Worm (Caenorhabditis elegans): ENCODE results near the gene W06G6.9.

The W06G6.9 gene

DNA sequence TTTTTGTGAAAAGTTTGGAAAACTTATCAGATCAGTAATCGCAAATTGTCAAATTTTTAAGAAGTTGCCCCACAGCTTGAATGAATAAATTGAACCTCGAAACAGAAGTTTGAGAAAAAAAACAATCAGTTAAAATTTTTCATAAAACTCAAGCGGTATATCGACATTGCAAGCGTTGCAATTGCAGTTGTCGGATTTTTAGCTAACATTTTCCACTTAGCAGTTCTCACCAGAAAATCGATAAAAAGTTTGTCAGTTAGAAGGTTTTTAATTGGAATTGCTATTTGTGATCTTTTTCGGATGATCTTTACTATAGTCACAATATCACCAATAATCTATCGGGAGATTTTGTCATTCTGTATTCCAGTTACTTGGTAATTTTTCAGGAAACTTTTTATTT is 39.5 kb upstream of the W06G6.9 start, which contains the start of gene srw-43:
Gene srw-43, plus strand, starts transcription at position 301 of the 400 bp plus-strand sequence.
- TF ChIP-seq bed-3 (GFP tag; optimal IDR thresholded peaks at IDR 0.05) = no peak

DNA sequence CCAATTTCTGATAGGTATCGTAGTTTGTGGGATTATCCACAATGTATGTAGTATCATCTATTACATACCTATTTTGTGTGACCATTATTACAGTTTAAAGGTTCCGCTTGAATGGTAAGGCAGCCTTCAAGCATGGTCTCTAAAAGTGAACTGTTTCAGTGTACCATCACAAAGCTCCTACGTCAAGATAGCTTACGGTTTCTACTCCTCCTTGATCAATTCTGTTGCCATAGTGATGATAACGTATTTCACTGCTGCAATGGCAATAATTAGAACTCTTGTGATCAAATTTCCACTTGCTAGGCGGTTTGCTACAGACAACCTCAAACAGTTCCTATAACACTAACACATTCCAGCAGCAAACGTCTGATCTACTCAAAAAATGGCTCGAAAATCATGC is 37.1 kb upstream of the W06G6.9 start:
- TF ChIP-seq unc-120 (tag; optimal IDR thresholded peaks at IDR 0.05; ENCODE audit: poor library complexity, severe bottlenecking) (no peak), sem-2 (GFP tag; optimal IDR thresholded peaks at IDR 0.05) (no peak), unc-62 (GFP tag; optimal IDR thresholded peaks at IDR 0.05) (no peak), pha-4 (tag; optimal IDR thresholded peaks at IDR 0.05) (no peak), mls-2 (tag; optimal IDR thresholded peaks at IDR 0.05) (no peak), bed-3 (GFP tag; optimal IDR thresholded peaks at IDR 0.05) (no peak), nhr-28 (tag; optimal IDR thresholded peaks at IDR 0.05) (no peak), sptf-1 (tag; optimal IDR thresholded peaks at IDR 0.05) (no peak), ceh-39 (tag; optimal IDR thresholded peaks at IDR 0.05) (no peak), mep-1 (tag; optimal IDR thresholded peaks at IDR 0.05) (no peak), drap-1 (GFP tag; optimal IDR thresholded peaks at IDR 0.05) (no peak), lsy-2 (tag; optimal IDR thresholded peaks at IDR 0.05) (no peak), cnd-1 (tag; optimal IDR thresholded peaks at IDR 0.05) (no peak), snpc-4 (tag; optimal IDR thresholded peaks at IDR 0.05) (no peak), nhr-76 (tag; optimal IDR thresholded peaks at IDR 0.05) (no peak), M03D4.4 (tag; optimal IDR thresholded peaks at IDR 0.05) (no peak), ceh-83 (GFP tag; optimal IDR thresholded peaks at IDR 0.05) (no peak), ztf-11 (tag; optimal IDR thresholded peaks at IDR 0.05) (no peak), zip-8 (tag; optimal IDR thresholded peaks at IDR 0.05) (no peak)

DNA sequence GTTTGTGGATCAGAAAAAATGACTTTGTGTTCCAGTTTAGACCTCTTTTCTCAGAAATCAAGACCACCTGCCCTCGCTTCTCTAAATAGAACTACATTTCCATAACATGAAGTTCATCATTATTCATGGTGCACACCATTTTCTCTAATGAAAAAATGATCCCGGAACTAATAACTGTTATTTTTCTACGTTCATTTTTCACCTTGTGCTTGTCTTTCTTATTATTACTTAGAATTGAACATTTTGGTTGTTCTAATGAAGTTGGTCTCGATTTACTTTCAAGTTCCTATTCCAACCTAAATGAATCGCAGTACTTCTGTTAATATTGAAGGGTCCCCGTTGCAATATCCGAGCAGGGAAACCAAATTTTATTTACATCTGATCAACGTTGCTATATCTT is 36.6 kb upstream of the W06G6.9 start, which contains the start of gene srw-36:
Gene srw-36, plus strand, starts transcription at position 301 of the 400 bp plus-strand sequence.
- TF ChIP-seq snpc-4 (tag; optimal IDR thresholded peaks at IDR 0.05) (no peak), unc-120 (tag; optimal IDR thresholded peaks at IDR 0.05; ENCODE audit: poor library complexity, severe bottlenecking) (no peak), blmp-1 (tag; optimal IDR thresholded peaks at IDR 0.05) (no peak), nhr-28 (tag; optimal IDR thresholded peaks at IDR 0.05) (no peak), cnd-1 (tag; optimal IDR thresholded peaks at IDR 0.05) (no peak), ceh-83 (GFP tag; optimal IDR thresholded peaks at IDR 0.05) (no peak), ceh-39 (tag; optimal IDR thresholded peaks at IDR 0.05) (no peak), sem-2 (GFP tag; optimal IDR thresholded peaks at IDR 0.05) (no peak), bed-3 (GFP tag; optimal IDR thresholded peaks at IDR 0.05) (no peak), ztf-11 (tag; optimal IDR thresholded peaks at IDR 0.05) (no peak), elt-3 (tag; optimal IDR thresholded peaks at IDR 0.05) (no peak), M03D4.4 (tag; optimal IDR thresholded peaks at IDR 0.05) (no peak), lin-32 (GFP tag; optimal IDR thresholded peaks at IDR 0.05) (no peak), flh-1 (GFP tag; optimal IDR thresholded peaks at IDR 0.05) (no peak), nhr-12 (tag; optimal IDR thresholded peaks at IDR 0.05) (no peak), mep-1 (tag; optimal IDR thresholded peaks at IDR 0.05) (no peak), ham-2 (GFP tag; optimal IDR thresholded peaks at IDR 0.05) (no peak), unc-39 (tag; optimal IDR thresholded peaks at IDR 0.05) (no peak)

DNA sequence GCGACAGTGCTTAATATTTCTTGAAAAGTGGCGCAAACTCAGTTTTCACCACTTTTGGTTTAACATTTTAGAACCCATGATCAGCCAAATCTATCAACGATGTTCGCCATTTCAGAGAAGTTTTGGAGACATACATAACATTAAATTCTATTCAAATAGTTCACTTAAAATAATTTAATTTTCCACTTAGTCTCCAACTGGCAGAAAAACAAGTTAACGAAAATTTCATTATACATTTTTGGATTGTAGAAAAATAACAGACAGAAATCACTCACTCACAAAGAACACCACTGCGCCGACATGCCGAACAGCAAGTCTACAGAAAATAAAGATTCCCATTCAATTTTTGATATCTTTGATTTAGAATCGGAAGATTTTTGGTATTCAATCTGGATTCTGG is 33.7 kb upstream of the W06G6.9 start, which contains the start of gene srw-44:
Gene srw-44, plus strand, starts transcription at position 301 of the 400 bp plus-strand sequence.
- TF ChIP-seq elt-1 (tag; optimal IDR thresholded peaks at IDR 0.05; ENCODE audit: borderline replicate concordance, insufficient read depth) (no peak), nhr-237 (tag; optimal IDR thresholded peaks at IDR 0.05) (no peak), unc-39 (tag; optimal IDR thresholded peaks at IDR 0.05) (no peak), cnd-1 (tag; optimal IDR thresholded peaks at IDR 0.05) (no peak), M03D4.4 (tag; optimal IDR thresholded peaks at IDR 0.05) (no peak), flh-1 (GFP tag; optimal IDR thresholded peaks at IDR 0.05) (no peak), nhr-12 (tag; optimal IDR thresholded peaks at IDR 0.05) (no peak), bed-3 (GFP tag; optimal IDR thresholded peaks at IDR 0.05) (no peak), mab-5 (tag; optimal IDR thresholded peaks at IDR 0.05) (no peak), sptf-1 (tag; optimal IDR thresholded peaks at IDR 0.05) (no peak), lin-32 (GFP tag; optimal IDR thresholded peaks at IDR 0.05) (no peak), sem-2 (GFP tag; optimal IDR thresholded peaks at IDR 0.05) (no peak), zip-8 (tag; optimal IDR thresholded peaks at IDR 0.05) (no peak), ceh-83 (GFP tag; optimal IDR thresholded peaks at IDR 0.05) (no peak), ztf-11 (tag; optimal IDR thresholded peaks at IDR 0.05) (no peak), unc-62 (GFP tag; optimal IDR thresholded peaks at IDR 0.05) (no peak), ham-2 (GFP tag; optimal IDR thresholded peaks at IDR 0.05) (no peak), pha-4 (tag; optimal IDR thresholded peaks at IDR 0.05) (no peak), tbx-8 (GFP tag; optimal IDR thresholded peaks at IDR 0.05) (no peak)

DNA sequence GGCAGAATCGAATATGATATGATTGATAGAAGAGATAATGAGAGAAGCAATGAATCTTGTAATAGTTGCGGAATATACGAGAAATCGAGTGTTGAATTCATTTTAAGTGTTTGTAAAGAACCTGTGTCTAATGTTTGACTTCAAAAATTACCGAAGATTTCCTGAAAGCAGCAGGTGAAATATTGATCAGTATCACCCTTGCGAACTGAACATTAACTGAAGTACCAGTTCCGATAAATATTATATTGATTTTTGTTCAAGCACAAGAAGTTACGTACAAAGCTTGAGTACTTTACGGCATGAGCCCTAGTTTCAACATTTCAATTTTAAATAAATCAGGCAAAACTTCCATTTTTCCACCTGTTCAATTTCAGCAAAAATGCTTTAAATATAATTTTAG is 33.0 kb upstream of the W06G6.9 start, which contains the start of gene srz-103:
Gene srz-103, minus strand, starts transcription at position 101 of the 400 bp plus-strand sequence.
- TF ChIP-seq lin-13 (tag; optimal IDR thresholded peaks at IDR 0.05) (no peak), mls-2 (tag; optimal IDR thresholded peaks at IDR 0.05) (no peak), elt-1 (tag; optimal IDR thresholded peaks at IDR 0.05; ENCODE audit: borderline replicate concordance, insufficient read depth) (no peak), pha-4 (tag; optimal IDR thresholded peaks at IDR 0.05) (no peak), mab-5 (tag; optimal IDR thresholded peaks at IDR 0.05) (no peak), sptf-1 (tag; optimal IDR thresholded peaks at IDR 0.05) (no peak), M03D4.4 (tag; optimal IDR thresholded peaks at IDR 0.05) (no peak), ztf-11 (tag; optimal IDR thresholded peaks at IDR 0.05) (no peak), nhr-12 (tag; optimal IDR thresholded peaks at IDR 0.05) (no peak), mep-1 (tag; optimal IDR thresholded peaks at IDR 0.05) (no peak), flh-1 (GFP tag; optimal IDR thresholded peaks at IDR 0.05) (no peak), ceh-43 (GFP tag; optimal IDR thresholded peaks at IDR 0.05) (no peak), lsy-2 (tag; optimal IDR thresholded peaks at IDR 0.05) (no peak), hlh-1 (tag; optimal IDR thresholded peaks at IDR 0.05) (no peak), unc-62 (GFP tag; optimal IDR thresholded peaks at IDR 0.05) (no peak), blmp-1 (tag; optimal IDR thresholded peaks at IDR 0.05) (no peak), nhr-28 (tag; optimal IDR thresholded peaks at IDR 0.05) (no peak), ceh-83 (GFP tag; optimal IDR thresholded peaks at IDR 0.05) (no peak)

All from whole organism, mixed stage, embryonic.